Fruit fly (Drosophila melanogaster) whole organism, wandering third instar larva: ENCODE results near the gene CG10570.

ENCODE experiments used
- Abd-B ChIP-seq: fragments of >200 bp; optimal IDR thresholded peaks from 2 replicates; lab custom pipeline; 2017; ENCODE audit warnings: missing biosample characterization, missing genetic modification characterization
- CG9705 ChIP-seq: fragments of 200-800 bp; sonication (Bioruptor generic); optimal IDR thresholded peaks from 2 replicates; lab custom pipeline; 2018; ENCODE audit warnings: missing biosample characterization, mild to moderate bottlenecking, missing genetic modification characterization
- CrebA ChIP-seq: fragments of 200-800 bp; sonication (Bioruptor generic); optimal IDR thresholded peaks from 2 replicates; lab custom pipeline; 2016; ENCODE audit warnings: missing biosample characterization, mild to moderate bottlenecking, missing genetic modification characterization, borderline replicate concordance
- Dfd ChIP-seq: fragments of >200 bp; optimal IDR thresholded peaks from 2 replicates; lab custom pipeline; 2017; ENCODE audit warnings: missing biosample characterization, missing genetic modification characterization
- Myc ChIP-seq: fragments of >200 bp; optimal IDR thresholded peaks from 2 replicates; lab custom pipeline; 2017
- br ChIP-seq: fragments of 200-800 bp; sonication (Bioruptor generic); optimal IDR thresholded peaks from 2 replicates; lab custom pipeline; 2016; ENCODE audit warnings: missing biosample characterization, missing genetic modification characterization
- ey ChIP-seq: fragments of 200-800 bp; sonication (Bioruptor generic); optimal IDR thresholded peaks from 2 replicates; lab custom pipeline; 2016; ENCODE audit warnings: missing biosample characterization, missing genetic modification characterization
- h ChIP-seq: fragments of 200-800 bp; sonication (Bioruptor generic); optimal IDR thresholded peaks from 3 replicates; lab custom pipeline; 2016; ENCODE audit warnings: missing biosample characterization, mild to moderate bottlenecking, missing genetic modification characterization
- pan ChIP-seq: fragments of >200 bp; optimal IDR thresholded peaks from 2 replicates; lab custom pipeline; 2017
- psq ChIP-seq: fragments of 200-800 bp; sonication (Bioruptor generic); optimal IDR thresholded peaks from 3 replicates; lab custom pipeline; 2017; ENCODE audit warnings: missing biosample characterization, mild to moderate bottlenecking, missing genetic modification characterization, moderate library complexity
- usp ChIP-seq: fragments of >200 bp; optimal IDR thresholded peaks from 2 replicates; lab custom pipeline; 2017; ENCODE audit warnings: missing biosample characterization, missing genetic modification characterization

DNA sequence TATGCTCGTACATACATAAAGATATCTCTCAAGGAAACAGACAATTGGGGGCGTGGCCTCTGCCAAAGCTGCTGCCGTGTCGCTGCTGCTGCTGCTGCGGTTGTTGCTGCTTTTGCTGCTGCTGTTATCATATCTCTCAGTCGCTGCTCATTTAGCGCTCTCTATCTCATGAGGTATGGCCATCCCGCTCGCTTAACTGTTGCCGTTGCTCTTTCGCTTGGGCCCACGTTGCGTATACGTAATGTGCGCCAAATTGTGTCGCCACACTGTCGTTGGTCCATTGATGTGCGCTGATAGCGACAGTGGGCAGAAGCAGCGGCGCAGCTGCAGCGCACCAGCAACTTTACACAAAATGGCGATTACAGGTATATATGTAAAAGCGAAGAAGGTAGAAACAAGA is 14.6 kb downstream of the CG10570 start:
- TF ChIP-seq CG9705 (no peak), Myc (lab: Kevin White, UChicago) (no peak), br (no peak), Dfd (GFP tag; lab: Kevin White, UChicago) (peak; percentile 52), ey (GFP tag; lab: Kevin White, UChicago) (no peak), Abd-B (GFP tag; lab: Kevin White, UChicago) (no peak), pan (lab: Kevin White, UChicago) (no peak), h (GFP tag; lab: Kevin White, UChicago) (no peak), usp (GFP tag; lab: Kevin White, UChicago) (no peak), CrebA (GFP tag; lab: Kevin White, UChicago) (no peak), psq (no peak)
